Worm (Caenorhabditis elegans): ENCODE data around the gene sdf-9.

DNA sequence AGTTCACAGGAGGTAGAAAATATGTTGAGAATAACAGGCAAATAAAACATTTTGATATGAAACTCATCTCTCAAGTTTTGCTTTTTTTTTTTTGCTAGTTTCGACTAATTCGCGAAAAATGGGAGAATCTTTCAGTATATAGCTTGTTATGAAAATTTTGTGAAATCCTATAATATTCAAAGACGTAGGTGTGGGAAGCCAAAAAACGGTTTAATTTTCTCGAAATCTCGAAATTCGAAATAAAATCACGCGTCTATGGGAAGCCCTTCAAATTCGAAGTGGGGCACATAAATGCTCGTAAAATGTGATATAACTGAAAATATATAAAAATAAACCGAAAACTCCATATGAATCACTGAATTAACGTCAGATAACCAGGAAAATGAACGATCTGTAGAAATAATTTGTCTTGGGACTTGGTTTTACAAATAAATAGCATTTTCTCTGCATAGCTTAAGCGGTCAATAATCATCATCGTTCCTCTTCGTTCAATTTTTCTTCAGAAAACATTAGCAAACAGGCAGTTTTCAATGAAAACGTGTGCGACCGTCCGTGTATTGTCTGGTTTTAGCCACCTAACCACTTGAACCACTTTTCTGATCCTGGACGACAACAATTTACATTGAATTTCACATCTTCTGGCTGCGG is 27.1 kb downstream of the sdf-9 start, which contains the start of the genes gcy-22 and grl-14:
- no peak for TF ChIP-seq flt-1 (GFP tag; IDR thresholded peaks at IDR 0.05)
- TF ChIP-seq ama-1 (optimal IDR thresholded peaks at IDR 0.05): no peak
- TF ChIP-seq ceh-36 (tag; optimal IDR thresholded peaks at IDR 0.05): no peak
- TF ChIP-seq scrt-1 (GFP tag; IDR thresholded peaks at IDR 0.05): no peak
- no peak for TF ChIP-seq F13C5.2 (tag; optimal IDR thresholded peaks at IDR 0.05)
- no peak for TF ChIP-seq hmg-4 (GFP tag; optimal IDR thresholded peaks at IDR 0.05)
- TF ChIP-seq pes-1 (GFP tag; IDR thresholded peaks at IDR 0.05): no peak
- no peak for TF ChIP-seq B0310.2 (tag; optimal IDR thresholded peaks at IDR 0.05)
- no peak for TF ChIP-seq tra-4 (tag; optimal IDR thresholded peaks at IDR 0.05)
- TF ChIP-seq aly-1 (tag; optimal IDR thresholded peaks at IDR 0.05): no peak
- TF ChIP-seq tbx-11 (GFP tag; IDR thresholded peaks at IDR 0.05): no peak
- no peak for TF ChIP-seq hnd-1 (tag; optimal IDR thresholded peaks at IDR 0.05)
- no peak for TF ChIP-seq tbx-37 (GFP tag; conservative IDR thresholded peaks at IDR 0.05)

All from whole organism, early embryonic.